Worm (Caenorhabditis elegans) whole organism, early embryonic: Measurements from ENCODE around the gene frpr-13.

Source experiments
- B0310.2 ChIP-seq: sonication (generic microtip); optimal IDR thresholded peaks from 2 replicates; lab custom pipeline; 2016; ENCODE audit warnings: mild to moderate bottlenecking, missing genetic modification characterization, missing compliant biosample characterization
- F13C5.2 ChIP-seq: sonication (generic microtip); optimal IDR thresholded peaks from 2 replicates; lab custom pipeline; 2017; ENCODE audit warnings: mild to moderate bottlenecking, missing genetic modification characterization, inconsistent platforms, missing compliant biosample characterization
- aly-1 ChIP-seq: sonication (generic microtip); optimal IDR thresholded peaks from 2 replicates; lab custom pipeline; 2016; ENCODE audit warnings: missing genetic modification characterization, missing compliant biosample characterization
- ama-1 ChIP-seq: fragments of 150-350 bp; optimal IDR thresholded peaks from 2 replicates; lab custom pipeline; 2014
- ceh-13 ChIP-seq: fragments of 200-800 bp; sonication (Bioruptor generic); optimal IDR thresholded peaks from 2 replicates; lab custom pipeline; 2018; ENCODE audit warnings: mild to moderate bottlenecking, missing genetic modification characterization, missing compliant biosample characterization
- ceh-36 ChIP-seq: sonication (generic microtip); optimal IDR thresholded peaks from 2 replicates; lab custom pipeline; 2016; ENCODE audit warnings: missing genetic modification characterization, inconsistent platforms, missing compliant biosample characterization
- ets-7 ChIP-seq: sonication (generic microtip); optimal IDR thresholded peaks from 2 replicates; lab custom pipeline; 2016; ENCODE audit warnings: missing genotype, missing genetic modification characterization, missing compliant biosample characterization
- flt-1 ChIP-seq: fragments of 200-800 bp; sonication (Bioruptor generic); IDR thresholded peaks from 2 replicates; pipeline ENCODE4 v1.3.6; 2022; ENCODE audit warnings: missing genetic modification characterization, missing compliant biosample characterization
- hmbx-1 ChIP-seq: sonication (generic microtip); optimal IDR thresholded peaks from 2 replicates; lab custom pipeline; 2016; ENCODE audit warnings: mild to moderate bottlenecking, missing genetic modification characterization, missing compliant biosample characterization
- hmg-4 ChIP-seq: fragments of 200-800 bp; sonication (Bioruptor generic); optimal IDR thresholded peaks from 2 replicates; lab custom pipeline; 2018; ENCODE audit warnings: mild to moderate bottlenecking, missing genetic modification characterization, missing compliant biosample characterization
- hnd-1 ChIP-seq: sonication (generic microtip); optimal IDR thresholded peaks from 2 replicates; lab custom pipeline; 2016; ENCODE audit warnings: missing genetic modification characterization, missing compliant biosample characterization
- pes-1 ChIP-seq: fragments of 200-800 bp; sonication (Bioruptor generic); IDR thresholded peaks from 2 replicates; pipeline ENCODE4 v1.3.6; 2022; ENCODE audit warnings: missing genetic modification reagents, missing genetic modification characterization, missing compliant biosample characterization
- scrt-1 ChIP-seq: fragments of 200-800 bp; sonication (Bioruptor generic); IDR thresholded peaks from 2 replicates; pipeline ENCODE4 v1.3.6; 2022; ENCODE audit warnings: missing genetic modification characterization, missing compliant biosample characterization
- sea-1 ChIP-seq: fragments of 200-800 bp; sonication (Bioruptor generic); conservative IDR thresholded peaks from 2 replicates; pipeline ENCODE4 v1.3.6; 2022; ENCODE audit warnings: missing genetic modification characterization, missing compliant biosample characterization
- tbx-11 ChIP-seq: fragments of 200-800 bp; sonication (Bioruptor generic); IDR thresholded peaks from 2 replicates; pipeline ENCODE4 v1.3.6; 2022; ENCODE audit warnings: missing genetic modification characterization, missing compliant biosample characterization
- tbx-37 ChIP-seq: fragments of 200-800 bp; sonication (Bioruptor generic); conservative IDR thresholded peaks from 2 replicates; pipeline ENCODE4 v1.3.6; 2022; ENCODE audit warnings: missing genetic modification reagents, missing genetic modification characterization, missing compliant biosample characterization
- tra-4 ChIP-seq: sonication (generic microtip); optimal IDR thresholded peaks from 2 replicates; lab custom pipeline; 2017; ENCODE audit warnings: missing genetic modification characterization, missing compliant biosample characterization

Gene frpr-13

DNA sequence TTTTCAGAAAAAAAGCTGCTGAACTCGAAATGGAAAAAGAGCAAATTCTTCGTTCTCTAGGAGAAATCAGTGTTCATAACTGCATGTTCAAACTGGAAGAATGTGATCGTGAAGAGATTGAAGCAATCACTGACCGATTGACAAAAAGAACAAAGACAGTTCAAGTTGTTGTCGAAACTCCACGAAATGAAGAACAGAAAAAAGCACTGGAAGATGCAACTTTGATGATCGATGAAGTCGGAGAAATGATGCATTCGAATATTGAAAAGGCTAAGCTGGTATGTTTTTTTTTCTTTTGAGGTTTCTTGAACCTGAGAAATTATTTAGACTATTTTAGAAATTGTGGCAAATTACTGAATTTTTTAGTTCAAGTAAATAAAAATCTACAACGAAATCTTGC lies 39.6 kb downstream of the frpr-13 start:
- no peak for TF ChIP-seq B0310.2 (tag; lab: Kevin White, UChicago)
- TF ChIP-seq tbx-11, result no peak
- TF ChIP-seq hnd-1 (tag; lab: Kevin White, UChicago), result no peak
- TF ChIP-seq ama-1, result no peak
- no peak for TF ChIP-seq hmbx-1 (tag; lab: Kevin White, UChicago)
- TF ChIP-seq ets-7 (tag; lab: Kevin White, UChicago), result no peak
- TF ChIP-seq ceh-36, result no peak
- TF ChIP-seq pes-1, result no peak
- TF ChIP-seq tra-4 (tag; lab: Kevin White, UChicago), result no peak
- no peak for TF ChIP-seq sea-1 (GFP tag; lab: Robert Waterston, UW)
- no peak for TF ChIP-seq aly-1 (tag; lab: Kevin White, UChicago)
- no peak for TF ChIP-seq F13C5.2 (tag; lab: Kevin White, UChicago)
- TF ChIP-seq ceh-13, result no peak
- no peak for TF ChIP-seq scrt-1

- TF ChIP-seq ceh-36, result no peak
- no peak for TF ChIP-seq hmbx-1 (tag; lab: Kevin White, UChicago)
- TF ChIP-seq F13C5.2 (tag; lab: Kevin White, UChicago), result no peak
- TF ChIP-seq tra-4 (tag; lab: Kevin White, UChicago), result no peak
- TF ChIP-seq hnd-1 (tag; lab: Kevin White, UChicago), result no peak
- no peak for TF ChIP-seq scrt-1
- TF ChIP-seq sea-1 (GFP tag; lab: Robert Waterston, UW), result no peak
- no peak for TF ChIP-seq ets-7 (tag; lab: Kevin White, UChicago)
- TF ChIP-seq hmg-4, result no peak
- TF ChIP-seq aly-1 (tag; lab: Kevin White, UChicago), result no peak
- TF ChIP-seq ama-1, result no peak
- TF ChIP-seq flt-1 (GFP tag; lab: Robert Waterston, UW), result no peak
- TF ChIP-seq pes-1, result no peak
- TF ChIP-seq B0310.2 (tag; lab: Kevin White, UChicago), result no peak
- no peak for TF ChIP-seq ceh-13
- no peak for TF ChIP-seq tbx-37 (GFP tag; lab: Robert Waterston, UW)
- TF ChIP-seq tbx-11, result no peak
These were observed 40.1 kb downstream of the frpr-13 start for ce11 chrV:8938943-8939342.

DNA sequence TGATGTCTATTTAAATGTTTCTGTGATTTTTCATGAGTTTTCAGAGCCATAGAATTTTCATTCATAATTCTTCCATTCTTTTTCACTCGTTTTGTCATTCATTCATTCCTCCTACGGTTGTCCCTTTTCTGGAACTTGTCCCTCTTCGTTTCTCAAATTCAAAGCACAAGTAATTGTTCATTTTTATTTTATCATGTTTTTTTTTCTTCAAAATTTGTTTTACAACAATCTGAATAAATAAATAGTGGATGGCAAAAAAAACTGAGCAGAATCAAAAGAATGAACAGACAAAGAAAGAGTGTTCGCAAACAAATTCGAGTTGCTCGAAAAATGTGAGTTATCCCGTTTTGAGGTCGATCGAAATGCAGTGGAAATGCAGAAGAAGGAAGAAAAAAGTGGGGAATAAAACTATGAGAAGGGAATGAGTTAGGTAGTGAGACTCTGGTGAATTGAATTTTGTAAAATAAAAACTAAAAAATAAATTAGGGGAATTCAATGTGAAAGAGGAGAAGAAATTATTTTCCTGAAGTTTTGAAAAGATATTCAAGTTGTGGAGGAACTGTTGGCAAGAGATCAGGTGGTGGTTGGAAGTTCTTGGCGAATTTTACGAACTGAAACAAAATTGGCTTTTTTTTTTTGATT lies 40.7 kb downstream of the frpr-13 start:
- TF ChIP-seq hnd-1 (tag; lab: Kevin White, UChicago), result no peak
- no peak for TF ChIP-seq hmg-4
- TF ChIP-seq pes-1, result no peak
- TF ChIP-seq hmbx-1 (tag; lab: Kevin White, UChicago), result no peak
- no peak for TF ChIP-seq tbx-37 (GFP tag; lab: Robert Waterston, UW)
- TF ChIP-seq ets-7 (tag; lab: Kevin White, UChicago), result no peak
- TF ChIP-seq aly-1 (tag; lab: Kevin White, UChicago), result no peak
- TF ChIP-seq tbx-11, result no peak
- no peak for TF ChIP-seq sea-1 (GFP tag; lab: Robert Waterston, UW)
- TF ChIP-seq ama-1, result no peak
- TF ChIP-seq flt-1 (GFP tag; lab: Robert Waterston, UW), result no peak
- no peak for TF ChIP-seq F13C5.2 (tag; lab: Kevin White, UChicago)
- no peak for TF ChIP-seq ceh-13
- no peak for TF ChIP-seq scrt-1

DNA sequence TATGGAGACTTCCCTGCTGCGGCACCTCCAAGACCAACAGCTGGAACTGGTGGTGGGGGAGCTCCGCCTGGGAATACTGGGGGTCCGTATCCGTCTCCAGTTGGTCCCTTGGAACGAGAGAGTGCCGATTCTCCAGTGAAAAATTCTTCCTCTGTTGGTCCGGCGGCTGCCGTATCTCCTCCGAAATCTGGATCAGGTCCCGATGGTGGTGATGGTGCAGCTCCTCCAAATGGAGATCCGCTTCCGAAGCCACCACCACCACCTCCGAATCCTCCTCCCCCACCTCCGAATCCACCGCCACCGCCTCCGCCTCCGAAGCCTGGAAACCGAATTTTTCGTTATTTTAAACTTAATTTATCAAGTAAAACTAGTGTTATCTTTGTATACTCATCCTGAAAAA lies 41.6 kb downstream of the frpr-13 start:
- TF ChIP-seq tra-4 (tag; lab: Kevin White, UChicago), result no peak
- no peak for TF ChIP-seq sea-1 (GFP tag; lab: Robert Waterston, UW)
- no peak for TF ChIP-seq ceh-13
- no peak for TF ChIP-seq F13C5.2 (tag; lab: Kevin White, UChicago)
- no peak for TF ChIP-seq hnd-1 (tag; lab: Kevin White, UChicago)
- TF ChIP-seq aly-1 (tag; lab: Kevin White, UChicago), result no peak
- TF ChIP-seq pes-1, result no peak
- TF ChIP-seq tbx-37 (GFP tag; lab: Robert Waterston, UW), result no peak
- no peak for TF ChIP-seq tbx-11
- TF ChIP-seq flt-1 (GFP tag; lab: Robert Waterston, UW), result no peak
- TF ChIP-seq ama-1, result no peak
- TF ChIP-seq scrt-1, result no peak
- no peak for TF ChIP-seq hmg-4
- no peak for TF ChIP-seq hmbx-1 (tag; lab: Kevin White, UChicago)
- no peak for TF ChIP-seq ets-7 (tag; lab: Kevin White, UChicago)
- no peak for TF ChIP-seq B0310.2 (tag; lab: Kevin White, UChicago)
- no peak for TF ChIP-seq ceh-36

DNA sequence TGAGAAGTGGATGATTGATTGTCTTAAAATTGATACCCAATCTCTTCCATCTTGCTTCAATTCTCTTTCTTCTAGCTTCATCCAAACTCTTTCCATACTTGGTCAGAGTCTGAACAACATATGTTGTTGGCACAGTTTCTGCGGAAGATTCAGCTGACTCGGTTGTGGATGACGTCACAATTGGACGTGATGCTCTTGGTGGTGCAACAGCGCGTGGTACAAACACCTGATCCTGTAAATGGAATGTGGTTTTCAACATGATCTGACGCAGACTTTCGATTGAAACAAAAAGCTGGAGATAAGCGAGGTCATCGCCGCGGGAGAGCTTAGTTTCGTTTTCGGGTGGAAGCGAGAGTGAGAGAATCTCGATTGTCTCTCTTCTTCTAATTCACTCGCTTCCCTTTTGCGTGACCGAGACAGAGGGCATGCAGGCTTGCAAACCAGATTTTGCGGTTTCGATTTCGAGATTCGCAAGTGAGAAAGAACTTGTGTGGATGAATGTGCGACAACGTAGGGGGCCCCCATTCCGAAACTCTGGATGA lies 43.7 kb downstream of the frpr-13 start:
- no peak for TF ChIP-seq hmg-4

DNA sequence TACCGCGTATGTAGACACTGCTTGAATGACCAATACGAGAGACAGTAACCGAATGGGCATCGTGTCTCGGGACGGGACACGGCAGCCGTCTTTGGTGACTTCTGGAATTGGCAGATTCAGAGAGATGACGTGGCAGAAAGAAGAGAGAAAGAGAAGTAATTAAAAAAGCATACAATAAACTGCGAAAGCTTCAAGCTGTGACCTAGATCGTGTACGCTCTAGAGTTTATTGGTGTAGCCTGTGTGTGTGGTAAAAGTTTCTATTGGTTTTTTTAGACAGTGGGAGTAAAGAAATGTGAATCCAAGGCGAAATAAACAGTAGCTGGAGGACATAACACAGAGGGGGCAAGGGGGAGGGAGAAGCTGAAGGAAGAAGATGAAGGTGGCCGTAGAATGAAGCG lies 45.1 kb downstream of the frpr-13 start, which contains the start of gene T19A5.3:
Gene T19A5.3 (minus strand): TSS at position 101 of the 400 bp plus-strand sequence.
- no peak for TF ChIP-seq scrt-1
- TF ChIP-seq tbx-37 (GFP tag; lab: Robert Waterston, UW), result no peak
- no peak for TF ChIP-seq flt-1 (GFP tag; lab: Robert Waterston, UW)
- TF ChIP-seq pes-1, result no peak
- no peak for TF ChIP-seq F13C5.2 (tag; lab: Kevin White, UChicago)
- no peak for TF ChIP-seq tbx-11

DNA sequence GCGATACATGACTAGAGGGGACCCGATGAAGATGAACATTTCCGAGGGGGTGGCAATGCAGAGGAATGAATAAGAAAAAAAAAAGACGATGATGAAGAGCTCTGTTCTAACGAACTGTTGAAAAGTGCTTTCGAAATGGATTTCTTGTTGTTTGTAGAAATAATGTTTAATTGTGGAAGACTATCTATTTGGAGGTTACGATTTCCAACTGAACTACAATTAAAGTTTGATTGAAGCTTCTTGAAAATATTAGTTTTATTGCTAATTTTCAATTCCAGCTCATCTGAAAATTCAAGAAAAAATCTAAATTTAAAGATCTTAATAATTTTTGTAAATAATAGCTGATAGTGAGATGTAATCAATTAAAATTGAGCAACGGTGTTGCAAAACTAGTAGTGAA lies 45.6 kb downstream of the frpr-13 start:
- TF ChIP-seq sea-1 (GFP tag; lab: Robert Waterston, UW), result no peak
- no peak for TF ChIP-seq tbx-11
- no peak for TF ChIP-seq hnd-1 (tag; lab: Kevin White, UChicago)
- TF ChIP-seq tra-4 (tag; lab: Kevin White, UChicago), result no peak
- TF ChIP-seq ets-7 (tag; lab: Kevin White, UChicago), result no peak
- TF ChIP-seq ceh-13, result no peak
- no peak for TF ChIP-seq tbx-37 (GFP tag; lab: Robert Waterston, UW)
- no peak for TF ChIP-seq ama-1
- TF ChIP-seq flt-1 (GFP tag; lab: Robert Waterston, UW), result no peak
- no peak for TF ChIP-seq F13C5.2 (tag; lab: Kevin White, UChicago)
- TF ChIP-seq pes-1, result no peak
- TF ChIP-seq ceh-36, result no peak
- TF ChIP-seq hmg-4, result no peak
- TF ChIP-seq scrt-1, result no peak
- TF ChIP-seq aly-1 (tag; lab: Kevin White, UChicago), result no peak
- TF ChIP-seq B0310.2 (tag; lab: Kevin White, UChicago), result no peak
- TF ChIP-seq hmbx-1 (tag; lab: Kevin White, UChicago), result no peak
